Fruit fly (Drosophila melanogaster): Measurements from ENCODE around the gene ome.

ome gene

dm6 chr3L:14784949-14785408 is 112.3 kb downstream of the ome start (continued):
- TF ChIP-seq prd (optimal IDR thresholded peaks at IDR 0.05), result no peak
- peak; percentile 94 for TF ChIP-seq prd (GFP tag; IDR thresholded peaks at IDR 0.05)
- peak; percentile 89 for TF ChIP-seq eyg (GFP tag; optimal IDR thresholded peaks at IDR 0.05)
- peak; percentile 87 for TF ChIP-seq gcm2 (GFP tag; optimal IDR thresholded peaks at IDR 0.05)
- peak; percentile 15 for TF ChIP-seq ash1 (GFP tag; optimal IDR thresholded peaks at IDR 0.05)
- peak; percentile 82 for TF ChIP-seq CG11247 (GFP tag; IDR thresholded peaks at IDR 0.05)
- peak; percentile 96 for TF ChIP-seq CG11696 (GFP tag; IDR thresholded peaks at IDR 0.05)
- peak; percentile 88 for TF ChIP-seq CG31365 (tag; optimal IDR thresholded peaks at IDR 0.05)
- TF ChIP-seq CG15696 (tag; optimal IDR thresholded peaks at IDR 0.05), result peak; percentile 95
- no peak for TF ChIP-seq Dll (GFP tag; IDR thresholded peaks at IDR 0.05; ENCODE audit: partially characterized antibody)
- TF ChIP-seq dm (GFP tag; optimal IDR thresholded peaks at IDR 0.05), result peak; percentile 85
- peak; percentile 93 for TF ChIP-seq shn (GFP tag; optimal IDR thresholded peaks at IDR 0.05)
- TF ChIP-seq CG11723 (GFP tag; optimal IDR thresholded peaks at IDR 0.05), result peak; percentile 96
- TF ChIP-seq CG11398 (GFP tag; optimal IDR thresholded peaks at IDR 0.05), result peak; percentile 89
- peak; percentile 73 for TF ChIP-seq NFAT (GFP tag; IDR thresholded peaks at IDR 0.05)
- peak; percentile 95 for TF ChIP-seq trem (tag; optimal IDR thresholded peaks at IDR 0.05)
- TF ChIP-seq CG31441 (GFP tag; IDR thresholded peaks at IDR 0.05), result peak; percentile 99
- peak; percentile 56 for TF ChIP-seq CG1024 (GFP tag; IDR thresholded peaks at IDR 0.05)
- TF ChIP-seq CG7556 (GFP tag; optimal IDR thresholded peaks at IDR 0.05), result peak; percentile 98
- peak; percentile 81 for TF ChIP-seq CG43689 (GFP tag; IDR thresholded peaks at IDR 0.05)
- peak; percentile 92 for TF ChIP-seq CG10565 (GFP tag; optimal IDR thresholded peaks at IDR 0.05)
- TF ChIP-seq CG2875 (GFP tag; optimal IDR thresholded peaks at IDR 0.05), result peak; percentile 96
- peak; percentile 77 for TF ChIP-seq luna (GFP tag; optimal IDR thresholded peaks at IDR 0.05)
- peak; percentile 80 for TF ChIP-seq wdn (GFP tag; IDR thresholded peaks at IDR 0.05)
- TF ChIP-seq slp2 (GFP tag; optimal IDR thresholded peaks at IDR 0.05), result peak; percentile 93
- peak; percentile 96 for TF ChIP-seq caup (GFP tag; optimal IDR thresholded peaks at IDR 0.05; ENCODE audit: severe bottlenecking)
- no peak for TF ChIP-seq ato (GFP tag; IDR thresholded peaks at IDR 0.05; ENCODE audit: partially characterized antibody)
- peak; percentile 50 for TF ChIP-seq p53 (GFP tag; optimal IDR thresholded peaks at IDR 0.05)
- peak; percentile 97 for TF ChIP-seq CG6765 (GFP tag; optimal IDR thresholded peaks at IDR 0.05)
- peak; percentile 95 for TF ChIP-seq nerfin-1 (tag; optimal IDR thresholded peaks at IDR 0.05)
- peak; percentile 98 for TF ChIP-seq gcm (GFP tag; optimal IDR thresholded peaks at IDR 0.05)
- peak; percentile 90 to 98 for TF ChIP-seq Hr51 (GFP tag; optimal IDR thresholded peaks at IDR 0.05)
- TF ChIP-seq slbo (GFP tag; IDR thresholded peaks at IDR 0.05), result peak; percentile 92
- TF ChIP-seq chif (GFP tag; optimal IDR thresholded peaks at IDR 0.05), result peak; percentile 91 to 96
- TF ChIP-seq CG4424 (GFP tag; optimal IDR thresholded peaks at IDR 0.05), result peak; percentile 97
- peak; percentile 97 for TF ChIP-seq CG12219 (GFP tag; optimal IDR thresholded peaks at IDR 0.05)
- TF ChIP-seq kay (GFP tag; optimal IDR thresholded peaks at IDR 0.05), result peak; percentile 87
- peak; percentile 98 for TF ChIP-seq CG3281 (GFP tag; optimal IDR thresholded peaks at IDR 0.05)
- TF ChIP-seq CG11093 (GFP tag; IDR thresholded peaks at IDR 0.05), result peak; percentile 90
- TF ChIP-seq lbe (GFP tag; optimal IDR thresholded peaks at IDR 0.05), result peak; percentile 17
- TF ChIP-seq CG8290 (GFP tag; optimal IDR thresholded peaks at IDR 0.05), result peak; percentile 95
- peak; percentile 74 to 91 for TF ChIP-seq CG8290 (tag; optimal IDR thresholded peaks at IDR 0.05)
- peak; percentile 96 for TF ChIP-seq HmgZ (tag; optimal IDR thresholded peaks at IDR 0.05)
- TF ChIP-seq Ets65A (GFP tag), result peak; percentile 99
- no peak; the same call in none of the 2 replicates for TF ChIP-seq vvl (GFP tag; IDR thresholded peaks at IDR 0.05)
- TF ChIP-seq C15 (GFP tag; IDR thresholded peaks at IDR 0.05), result peak; percentile 87
- peak; percentile 62 for TF ChIP-seq Sry-δ (GFP tag; optimal IDR thresholded peaks at IDR 0.05)
- peak; percentile 73 for TF ChIP-seq CG17612 (GFP tag; IDR thresholded peaks at IDR 0.05)
- TF ChIP-seq crol (GFP tag; IDR thresholded peaks at IDR 0.05), result peak; percentile 30; the same call in 1 of the 2 replicates
- peak; percentile 16 for TF ChIP-seq CG7745 (tag; optimal IDR thresholded peaks at IDR 0.05)
- no peak for TF ChIP-seq pita (GFP tag; optimal IDR thresholded peaks at IDR 0.05)
- peak; percentile 81 for TF ChIP-seq Aef1 (GFP tag; IDR thresholded peaks at IDR 0.05)

All from whole organism, embryonic.